Worm (Caenorhabditis elegans) whole organism, L2 larva: ENCODE data around the gene arf-1.

Experiments
- R02D3.7 ChIP-seq: fragments of 150-350 bp; optimal IDR thresholded peaks from 2 replicates; lab custom pipeline; 2014; ENCODE audit warnings: missing biosample characterization, missing genetic modification characterization
- dmd-4 ChIP-seq: sonication (generic microtip); optimal IDR thresholded peaks from 2 replicates; lab custom pipeline; 2017; ENCODE audit warnings: missing biosample characterization, missing genetic modification characterization
- egl-27 ChIP-seq: sonication (generic microtip); optimal IDR thresholded peaks from 3 replicates; lab custom pipeline; 2017; ENCODE audit warnings: missing biosample characterization, missing genetic modification reagents, missing genetic modification characterization
- mdl-1 ChIP-seq, 2 experiments: fragments of 150-350 bp in 1 of 2; sonication (generic microtip) in 1 of 2; optimal IDR thresholded peaks; 2 replicates each; lab custom pipeline; 2017; ENCODE audit warnings: missing biosample characterization in 2 of 2, missing genetic modification characterization in 2 of 2
- nhr-25 ChIP-seq: fragments of 150-350 bp; sonication (generic microtip); optimal IDR thresholded peaks from 3 replicates; lab custom pipeline; 2014; ENCODE audit warnings: missing biosample characterization, missing genetic modification characterization
- zag-1 ChIP-seq: fragments of 150-350 bp; optimal IDR thresholded peaks from 2 replicates; lab custom pipeline; 2014; ENCODE audit warnings: missing biosample characterization, missing genetic modification characterization

DNA sequence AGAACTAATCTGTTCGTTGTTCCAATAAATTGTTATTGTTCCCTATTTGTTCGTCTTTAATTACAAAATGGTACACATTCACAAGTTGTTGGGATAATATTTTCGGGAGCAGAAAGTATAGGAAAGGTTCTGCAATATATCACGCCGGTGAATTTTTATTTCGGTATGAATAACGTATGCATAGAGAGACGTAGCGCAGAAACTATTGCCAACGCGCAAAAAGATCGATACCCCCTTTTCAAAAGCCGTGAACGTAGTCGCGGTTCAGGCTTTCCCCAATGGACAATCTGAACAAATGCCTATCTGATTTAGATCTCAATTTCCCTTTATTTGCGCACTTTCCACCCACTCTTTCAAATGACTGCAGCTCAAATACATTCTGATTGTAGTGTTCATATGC is 34.5 kb upstream of the arf-1 start, which contains the start of gene pst-2:
- TF ChIP-seq dmd-4 (tag; lab: Kevin White, UChicago), result no peak
- TF ChIP-seq zag-1 (tag; lab: Kevin White, UChicago), result no peak
- TF ChIP-seq nhr-25 (tag; lab: Kevin White, UChicago), result no peak
- TF ChIP-seq R02D3.7 (tag; lab: Kevin White, UChicago), result no peak
- TF ChIP-seq egl-27 (tag; lab: Kevin White, UChicago), result no peak
- no peak for TF ChIP-seq mdl-1 (tag; optimal IDR thresholded peaks at IDR 0.05; lab: Kevin White, UChicago)
